Fruit fly (Drosophila melanogaster) whole organism, wandering third instar larva: ENCODE data around the gene Lk6.

Experiments used
- CG32264 ChIP-seq: fragments of 200-800 bp; sonication (Bioruptor generic); optimal IDR thresholded peaks from 2 replicates; lab custom pipeline; 2016; ENCODE audit warnings: missing biosample characterization, missing genetic modification characterization
- CrebA ChIP-seq: fragments of 200-800 bp; sonication (Bioruptor generic); optimal IDR thresholded peaks from 2 replicates; lab custom pipeline; 2016; ENCODE audit warnings: missing biosample characterization, mild to moderate bottlenecking, missing genetic modification characterization, borderline replicate concordance
- GATAd ChIP-seq: sonication (Bioruptor generic); optimal IDR thresholded peaks from 2 replicates; lab custom pipeline; 2016; ENCODE audit warnings: missing biosample characterization, missing genetic modification characterization
- HLH106 ChIP-seq: fragments of 200-800 bp; optimal IDR thresholded peaks from 3 replicates; lab custom pipeline; 2019; ENCODE audit warnings: missing biosample characterization, mild to moderate bottlenecking, missing genetic modification characterization, moderate library complexity
- Hnf4 ChIP-seq: fragments of 200-800 bp; sonication (Bioruptor generic); optimal IDR thresholded peaks from 2 replicates; lab custom pipeline; 2016; ENCODE audit warnings: missing biosample characterization, mild to moderate bottlenecking, missing genetic modification characterization
- Jra ChIP-seq: sonication (Bioruptor generic); optimal IDR thresholded peaks from 2 replicates; lab custom pipeline; 2016; ENCODE audit warnings: missing biosample characterization, missing genetic modification characterization
- Mio ChIP-seq: sonication (Bioruptor generic); optimal IDR thresholded peaks from 2 replicates; lab custom pipeline; 2016; ENCODE audit warnings: missing biosample characterization, missing genetic modification characterization
- Myc ChIP-seq: fragments of >200 bp; optimal IDR thresholded peaks from 2 replicates; lab custom pipeline; 2017
- N ChIP-seq: fragments of >200 bp; optimal IDR thresholded peaks from 2 replicates; lab custom pipeline; 2018; ENCODE audit warnings: missing biosample characterization, missing external identifiers, missing genetic modification characterization
- OdsH ChIP-seq: fragments of 200-800 bp; sonication (Bioruptor generic); optimal IDR thresholded peaks from 2 replicates; lab custom pipeline; 2016; ENCODE audit warnings: missing biosample characterization, mild to moderate bottlenecking, missing genetic modification characterization
- Rel ChIP-seq, 2 experiments: fragments of 200-800 bp; sonication (Bioruptor generic) in 1 of 2; optimal IDR thresholded peaks; 2 replicates in 1 of 2; 3 replicates in 1 of 2; lab custom pipeline; 2016 to 2019; ENCODE audit warnings: mild to moderate bottlenecking in 2 of 2, missing biosample characterization in 2 of 2, missing genetic modification characterization in 2 of 2, moderate library complexity in 1 of 2
- Sp1 ChIP-seq: fragments of 200-800 bp; sonication (Bioruptor generic); optimal IDR thresholded peaks from 3 replicates; lab custom pipeline; 2019; ENCODE audit warnings: missing biosample characterization, mild to moderate bottlenecking, missing genetic modification characterization, moderate library complexity
- Vsx2 ChIP-seq: fragments of 200-300, 225-300 bp; sonication (Bioruptor generic); optimal IDR thresholded peaks from 2 replicates; lab custom pipeline; 2018; ENCODE audit warnings: missing biosample characterization, missing genetic modification characterization; ENCODE audit not compliant: partially characterized antibody
- br ChIP-seq: fragments of 200-800 bp; sonication (Bioruptor generic); optimal IDR thresholded peaks from 2 replicates; lab custom pipeline; 2016; ENCODE audit warnings: missing biosample characterization, missing genetic modification characterization
- brk ChIP-seq: fragments of 200-800 bp; sonication (Bioruptor generic); optimal IDR thresholded peaks from 2 replicates; lab custom pipeline; 2016; ENCODE audit warnings: missing biosample characterization, mild to moderate bottlenecking, missing genetic modification characterization
- dmrt93B ChIP-seq: fragments of 200-800 bp; sonication (Bioruptor generic); optimal IDR thresholded peaks from 2 replicates; lab custom pipeline; 2018; ENCODE audit warnings: missing biosample characterization, mild to moderate bottlenecking, missing genetic modification characterization
- dsf ChIP-seq: sonication (Bioruptor generic); optimal IDR thresholded peaks from 2 replicates; lab custom pipeline; 2016; ENCODE audit warnings: missing biosample characterization, missing genetic modification characterization, borderline replicate concordance
- ey ChIP-seq: fragments of 200-800 bp; sonication (Bioruptor generic); optimal IDR thresholded peaks from 2 replicates; lab custom pipeline; 2016; ENCODE audit warnings: missing biosample characterization, missing genetic modification characterization
- foxo ChIP-seq, 2 experiments: fragments of 200-800 bp; sonication (Bioruptor generic); optimal IDR thresholded peaks; 2 replicates in 1 of 2; 3 replicates in 1 of 2; lab custom pipeline; 2016 to 2017; ENCODE audit warnings: missing biosample characterization in 2 of 2, missing genetic modification characterization in 2 of 2
- fru ChIP-seq: fragments of 200-800 bp; sonication (Bioruptor generic); optimal IDR thresholded peaks from 3 replicates; lab custom pipeline; 2016; ENCODE audit warnings: missing biosample characterization, mild to moderate bottlenecking, missing genetic modification characterization
- h ChIP-seq: fragments of 200-800 bp; sonication (Bioruptor generic); optimal IDR thresholded peaks from 3 replicates; lab custom pipeline; 2016; ENCODE audit warnings: missing biosample characterization, mild to moderate bottlenecking, missing genetic modification characterization
- jim ChIP-seq: fragments of 175-275, 200-325 bp; sonication (Bioruptor generic); optimal IDR thresholded peaks from 2 replicates; lab custom pipeline; 2016; ENCODE audit warnings: missing biosample characterization, mild to moderate bottlenecking, missing genetic modification characterization
- lola ChIP-seq: fragments of >200 bp; optimal IDR thresholded peaks from 2 replicates; lab custom pipeline; 2017; ENCODE audit warnings: missing biosample characterization, missing genetic modification characterization
- pan ChIP-seq: fragments of >200 bp; optimal IDR thresholded peaks from 2 replicates; lab custom pipeline; 2017
- psq ChIP-seq: fragments of 200-800 bp; sonication (Bioruptor generic); optimal IDR thresholded peaks from 3 replicates; lab custom pipeline; 2017; ENCODE audit warnings: missing biosample characterization, mild to moderate bottlenecking, missing genetic modification characterization, moderate library complexity
- rgr ChIP-seq: fragments of 200-800 bp; sonication (Bioruptor generic); optimal IDR thresholded peaks from 3 replicates; lab custom pipeline; 2016; ENCODE audit warnings: missing biosample characterization, mild to moderate bottlenecking, missing genetic modification characterization
- sage ChIP-seq: fragments of 200-800 bp; sonication (Bioruptor generic); optimal IDR thresholded peaks from 2 replicates; lab custom pipeline; 2016; ENCODE audit warnings: missing biosample characterization, mild to moderate bottlenecking, missing genetic modification characterization
- sv ChIP-seq: fragments of 200-800 bp; sonication (Bioruptor generic); optimal IDR thresholded peaks from 3 replicates; lab custom pipeline; 2016; ENCODE audit warnings: missing biosample characterization, missing genetic modification characterization
- woc ChIP-seq: sonication (Bioruptor generic); optimal IDR thresholded peaks from 2 replicates; lab custom pipeline; 2016; ENCODE audit warnings: missing biosample characterization, mild to moderate bottlenecking, missing genetic modification characterization

Gene Lk6

DNA sequence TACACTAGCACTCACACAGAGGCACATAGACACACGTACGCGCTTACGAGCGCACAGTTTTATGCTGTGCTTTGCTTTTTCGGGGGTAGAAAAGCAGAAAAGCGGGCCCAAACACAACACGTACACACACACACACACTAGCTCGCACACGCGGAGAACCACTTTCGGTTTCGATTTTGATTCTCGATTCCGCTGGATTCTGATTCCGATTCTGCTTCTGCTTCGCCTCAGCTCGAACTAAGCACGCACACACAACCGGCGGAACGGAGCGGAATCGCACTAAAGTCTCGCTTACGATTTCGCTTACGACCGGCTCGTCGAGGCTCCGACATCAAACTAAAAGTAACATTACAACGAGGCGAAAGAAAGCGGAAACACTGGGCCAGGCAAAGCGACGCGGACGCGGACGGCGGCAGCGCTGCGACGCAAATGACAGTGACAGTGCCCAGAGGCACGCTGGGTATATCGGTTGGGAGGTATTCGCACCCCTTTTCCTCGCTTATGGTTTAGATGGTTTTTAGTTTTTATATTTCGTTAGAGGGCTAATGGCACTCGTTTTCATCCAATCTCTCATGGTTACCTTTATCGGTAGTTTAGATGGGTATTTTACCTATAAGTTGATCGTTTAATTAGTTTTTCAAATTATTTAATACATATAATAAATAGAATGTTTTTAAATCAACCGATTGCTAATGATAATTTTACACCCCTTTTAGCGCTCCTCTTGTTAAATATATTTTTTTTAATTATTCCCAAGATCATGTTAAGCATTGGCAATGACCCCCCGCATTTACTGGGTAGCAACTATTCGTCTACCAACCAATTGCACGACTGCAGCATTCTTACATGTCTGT lies 14.0 kb upstream of the Lk6 start:
- TF ChIP-seq br (GFP tag; lab: Kevin White, UChicago) (peak; percentile 16), OdsH (GFP tag; lab: Kevin White, UChicago) (peak; percentile 61), foxo (GFP tag; optimal IDR thresholded peaks at IDR 0.05; lab: Kevin White, UChicago) (peak; percentile 3 to 52), psq (GFP tag; lab: Kevin White, UChicago) (peak; percentile 67), pan (lab: Kevin White, UChicago) (peak; percentile 83), woc (GFP tag; lab: Kevin White, UChicago) (peak; percentile 79), fru (GFP tag; lab: Kevin White, UChicago) (peak; percentile 98), Hnf4 (GFP tag; lab: Kevin White, UChicago) (no peak), brk (GFP tag; lab: Kevin White, UChicago) (peak; percentile 15), CG32264 (no peak), Myc (lab: Kevin White, UChicago) (no peak), sv (GFP tag; lab: Kevin White, UChicago) (peak; percentile 78), HLH106 (tag; lab: Kevin White, UChicago) (peak; percentile 55), ey (GFP tag; lab: Kevin White, UChicago) (peak; percentile 44), dsf (GFP tag; lab: Kevin White, UChicago) (no peak), Sp1 (peak; percentile 70), dmrt93B (GFP tag; lab: Kevin White, UChicago) (peak; percentile 64), rgr (peak; percentile 57), CrebA (GFP tag; lab: Kevin White, UChicago) (no peak), Mio (GFP tag; lab: Kevin White, UChicago) (no peak)

DNA sequence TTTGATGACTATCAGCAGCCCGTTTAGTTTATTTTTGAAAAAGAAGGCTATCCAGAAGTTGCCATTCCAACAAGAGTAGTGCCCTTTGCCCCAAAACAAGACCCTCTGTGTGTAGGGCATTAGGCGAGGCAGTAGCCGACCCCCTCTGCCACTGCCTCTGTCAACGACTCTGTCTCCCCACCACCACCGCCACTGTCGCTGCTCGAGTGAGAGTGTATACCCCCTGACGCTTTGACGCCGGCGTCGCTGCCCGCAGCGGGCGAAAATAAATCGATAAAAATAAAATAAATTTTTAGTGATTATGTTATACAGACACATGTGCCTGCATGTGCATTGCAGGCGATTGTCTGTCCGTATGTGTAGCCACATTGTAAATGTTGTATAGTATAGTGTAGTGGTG lies 12.8 kb upstream of the Lk6 start:
- TF ChIP-seq Mio (GFP tag; lab: Kevin White, UChicago) (no peak), sv (GFP tag; lab: Kevin White, UChicago) (no peak), h (no peak), br (GFP tag; lab: Kevin White, UChicago) (no peak), Rel (GFP tag; optimal IDR thresholded peaks at IDR 0.05; lab: Kevin White, UChicago) (no peak), Rel (tag; optimal IDR thresholded peaks at IDR 0.05; lab: Kevin White, UChicago) (no peak), foxo (GFP tag; optimal IDR thresholded peaks at IDR 0.05; lab: Kevin White, UChicago) (peak in 1 of 2 experiments; percentile 2)

DNA sequence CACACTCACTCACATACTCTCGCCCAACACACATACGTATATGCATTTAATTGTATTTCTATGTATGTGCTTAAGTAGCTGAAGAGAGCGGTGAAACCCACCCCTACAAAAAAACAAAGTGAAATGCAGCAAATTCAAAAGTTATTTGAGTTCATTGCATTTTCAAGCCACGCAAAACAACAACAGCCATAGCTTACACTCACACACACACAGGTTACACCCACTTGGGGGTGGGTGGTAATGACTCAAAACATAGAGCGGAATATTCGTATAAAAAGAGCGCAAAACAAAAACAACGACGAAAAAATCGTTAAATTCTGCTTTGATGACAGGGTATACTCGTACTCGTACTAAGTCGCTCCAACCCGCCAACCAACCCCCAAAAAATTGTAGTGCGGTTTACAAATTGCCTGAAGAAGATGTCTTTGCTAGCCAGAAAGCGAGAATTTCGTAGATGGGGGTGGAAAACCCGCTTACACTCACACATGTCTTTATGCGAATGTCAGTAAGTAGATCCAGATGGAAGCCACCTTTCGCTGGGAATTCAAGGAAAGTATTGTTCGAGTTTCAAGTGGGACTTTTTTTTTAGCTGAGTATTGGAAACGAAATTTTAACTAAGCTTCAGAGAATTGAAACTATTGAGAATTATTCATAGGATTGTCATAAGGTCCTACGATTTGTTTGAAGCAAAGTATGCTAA lies 12.0 kb upstream of the Lk6 start:
- TF ChIP-seq rgr (no peak), Vsx2 (peak; percentile 14), CrebA (GFP tag; lab: Kevin White, UChicago) (no peak)

DNA sequence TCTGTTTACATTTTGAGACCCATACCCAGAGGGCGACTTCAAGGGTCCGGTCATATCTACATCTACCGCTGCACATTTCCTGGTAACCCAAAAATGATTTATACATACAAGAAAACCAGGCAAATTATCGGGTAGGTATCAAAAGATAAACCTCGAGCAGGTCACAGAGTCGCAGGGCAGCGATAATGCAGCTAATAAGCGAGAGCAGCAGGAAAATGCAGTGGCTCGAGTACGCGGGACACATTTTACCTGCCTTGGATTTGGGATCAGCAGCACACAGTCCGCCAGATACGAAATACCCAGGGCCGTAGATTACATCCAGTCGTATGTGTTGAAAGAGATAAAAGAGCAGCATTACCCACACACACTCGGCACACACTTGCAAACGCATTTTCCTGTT lies 10.9 kb upstream of the Lk6 start:
- TF ChIP-seq fru (GFP tag; lab: Kevin White, UChicago) (no peak), sv (GFP tag; lab: Kevin White, UChicago) (no peak), lola (GFP tag; lab: Kevin White, UChicago) (no peak), Mio (GFP tag; lab: Kevin White, UChicago) (no peak), GATAd (GFP tag; lab: Kevin White, UChicago) (no peak), Vsx2 (no peak)

DNA sequence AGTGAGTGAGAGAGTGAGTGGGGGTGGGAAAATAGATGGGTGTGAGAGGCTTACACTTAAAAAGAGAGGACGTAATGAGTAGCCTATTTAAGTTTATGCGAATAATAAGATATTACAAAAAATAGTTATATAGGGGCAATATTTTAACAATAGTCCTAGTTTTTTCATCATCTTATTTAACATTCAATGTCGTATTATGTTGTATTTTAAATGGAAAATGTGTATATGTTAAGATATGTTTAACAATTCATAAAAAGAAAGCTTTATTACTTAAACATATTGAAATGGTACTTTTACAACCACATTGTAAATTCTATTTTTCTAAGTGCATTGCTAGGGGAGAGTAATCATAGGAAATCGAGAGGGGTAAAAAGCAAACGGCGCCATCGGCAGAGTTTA lies 9.7 kb upstream of the Lk6 start:
- no peak for TF ChIP-seq Jra (GFP tag; lab: Kevin White, UChicago)
- TF ChIP-seq N (GFP tag; lab: Kevin White, UChicago), result no peak
- no peak for TF ChIP-seq Mio (GFP tag; lab: Kevin White, UChicago)
- TF ChIP-seq OdsH (GFP tag; lab: Kevin White, UChicago), result peak; percentile 52
- TF ChIP-seq woc (GFP tag; lab: Kevin White, UChicago), result peak; percentile 40
- no peak for TF ChIP-seq jim (GFP tag; lab: Kevin White, UChicago)
- TF ChIP-seq Sp1, result peak; percentile 70
- peak; percentile 42 for TF ChIP-seq ey (GFP tag; lab: Kevin White, UChicago)
- TF ChIP-seq foxo (GFP tag; optimal IDR thresholded peaks at IDR 0.05; lab: Kevin White, UChicago), result peak in 1 of 2 experiments; percentile 62
- peak; percentile 20 for TF ChIP-seq rgr
- TF ChIP-seq h, result peak; percentile 39
- peak; percentile 55 for TF ChIP-seq fru (GFP tag; lab: Kevin White, UChicago)
- TF ChIP-seq dsf (GFP tag; lab: Kevin White, UChicago), result no peak
- peak; percentile 59 for TF ChIP-seq HLH106 (tag; lab: Kevin White, UChicago)
- TF ChIP-seq Hnf4 (GFP tag; lab: Kevin White, UChicago), result peak; percentile 5
- no peak for TF ChIP-seq sage
